Worm (Caenorhabditis elegans) whole organism, early embryonic: Measurements from ENCODE around the gene glb-34.

Experiments
- B0310.2 ChIP-seq: sonication (generic microtip); optimal IDR thresholded peaks from 2 replicates; lab custom pipeline; 2016; ENCODE audit warnings: mild to moderate bottlenecking, missing genetic modification characterization, missing compliant biosample characterization
- ama-1 ChIP-seq: fragments of 150-350 bp; optimal IDR thresholded peaks from 2 replicates; lab custom pipeline; 2014
- ceh-13 ChIP-seq: fragments of 200-800 bp; sonication (Bioruptor generic); optimal IDR thresholded peaks from 2 replicates; lab custom pipeline; 2018; ENCODE audit warnings: mild to moderate bottlenecking, missing genetic modification characterization, missing compliant biosample characterization
- ceh-36 ChIP-seq: sonication (generic microtip); optimal IDR thresholded peaks from 2 replicates; lab custom pipeline; 2016; ENCODE audit warnings: missing genetic modification characterization, inconsistent platforms, missing compliant biosample characterization
- flt-1 ChIP-seq: fragments of 200-800 bp; sonication (Bioruptor generic); IDR thresholded peaks from 2 replicates; pipeline ENCODE4 v1.3.6; 2022; ENCODE audit warnings: missing genetic modification characterization, missing compliant biosample characterization
- scrt-1 ChIP-seq: fragments of 200-800 bp; sonication (Bioruptor generic); IDR thresholded peaks from 2 replicates; pipeline ENCODE4 v1.3.6; 2022; ENCODE audit warnings: missing genetic modification characterization, missing compliant biosample characterization
- tbx-37 ChIP-seq: fragments of 200-800 bp; sonication (Bioruptor generic); conservative IDR thresholded peaks from 2 replicates; pipeline ENCODE4 v1.3.6; 2022; ENCODE audit warnings: missing genetic modification reagents, missing genetic modification characterization, missing compliant biosample characterization

ce11 chrIV:14561677-14562076 is 10.8 kb downstream of the glb-34 start:
- TF ChIP-seq scrt-1 (GFP tag; lab: Robert Waterston, UW) (no peak), flt-1 (GFP tag; lab: Robert Waterston, UW) (no peak), ama-1 (lab: Kevin White, UChicago) (no peak), B0310.2 (no peak), ceh-13 (no peak), tbx-37 (GFP tag; lab: Robert Waterston, UW) (no peak), ceh-36 (tag; lab: Kevin White, UChicago) (no peak)
